Fruit fly (Drosophila melanogaster): ENCODE results near the gene Srp54.

The Srp54 gene

DNA sequence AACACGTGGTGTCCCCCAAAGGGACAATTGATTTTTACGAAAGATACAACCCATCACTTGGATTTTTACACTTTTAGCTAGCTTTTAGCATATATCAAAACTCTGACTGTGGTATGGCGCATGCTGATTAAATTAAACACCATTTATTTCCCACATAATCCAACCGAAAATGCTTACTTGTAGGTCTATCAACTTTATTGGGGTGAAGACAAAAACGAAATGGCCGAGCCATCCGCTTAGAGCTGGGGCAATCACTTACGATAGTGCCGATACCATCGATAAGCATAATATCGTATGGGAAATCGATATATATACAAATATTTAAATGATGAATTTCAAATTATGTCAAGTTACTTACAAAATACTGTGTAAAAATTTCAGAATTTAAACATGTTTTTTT lies 15.4 kb upstream of the Srp54 start, which contains the start of gene RpS2 (continued):
- TF ChIP-seq mam (GFP tag; optimal IDR thresholded peaks at IDR 0.05) (no peak), sna (GFP tag; IDR thresholded peaks at IDR 0.05; ENCODE audit: partially characterized antibody) (peak; percentile 98), gfzf (GFP tag; optimal IDR thresholded peaks at IDR 0.05) (peak; percentile 18), ato (GFP tag; IDR thresholded peaks at IDR 0.05; ENCODE audit: partially characterized antibody) (peak; percentile 98), ftz-f1 (GFP tag; optimal IDR thresholded peaks at IDR 0.05) (peak; percentile 12), CG17385 (GFP tag; optimal IDR thresholded peaks at IDR 0.05) (peak; percentile 59), CG13296 (GFP tag; optimal IDR thresholded peaks at IDR 0.05) (peak; percentile 44), lmd (GFP tag; IDR thresholded peaks at IDR 0.05) (no peak), ttk (GFP tag; IDR thresholded peaks at IDR 0.05) (no peak), ash1 (GFP tag; optimal IDR thresholded peaks at IDR 0.05) (no peak), HHEX (GFP tag; optimal IDR thresholded peaks at IDR 0.05) (peak; percentile 35), D19A (tag; optimal IDR thresholded peaks at IDR 0.05) (no peak), Dll (GFP tag; IDR thresholded peaks at IDR 0.05; ENCODE audit: partially characterized antibody) (peak; percentile 97), chif (GFP tag; optimal IDR thresholded peaks at IDR 0.05) (peak in 1 of 2 experiments; percentile 24), CG30403 (GFP tag; optimal IDR thresholded peaks at IDR 0.05) (peak; percentile 38), schlank (tag; optimal IDR thresholded peaks at IDR 0.05) (no peak), MTF-1 (GFP tag; optimal IDR thresholded peaks at IDR 0.05; ENCODE audit: borderline replicate concordance) (peak; percentile 2), Atf6 (GFP tag; IDR thresholded peaks at IDR 0.05) (peak; percentile 46; the same call in 1 of the 2 replicates), CG2678 (tag; optimal IDR thresholded peaks at IDR 0.05) (peak; percentile 42), Hr51 (GFP tag; optimal IDR thresholded peaks at IDR 0.05) (peak in 1 of 2 experiments; percentile 5), Sry-β (GFP tag; optimal IDR thresholded peaks at IDR 0.05) (peak; percentile 59), CG4707 (GFP tag; optimal IDR thresholded peaks at IDR 0.05) (peak; percentile 43), CG11696 (GFP tag; IDR thresholded peaks at IDR 0.05) (no peak), MBD-R2 (GFP tag; IDR thresholded peaks at IDR 0.05) (peak; percentile 59), CG10209 (GFP tag; optimal IDR thresholded peaks at IDR 0.05) (peak; percentile 8), CG1603 (tag; optimal IDR thresholded peaks at IDR 0.05) (peak; percentile 90), Mes4 (GFP tag; optimal IDR thresholded peaks at IDR 0.05) (peak; percentile 23), Jarid2 (GFP tag; optimal IDR thresholded peaks at IDR 0.05) (peak; percentile 13), Hr39 (optimal IDR thresholded peaks at IDR 0.05) (no peak), salm (tag; optimal IDR thresholded peaks at IDR 0.05) (peak; percentile 60), Adf1 (GFP tag; IDR thresholded peaks at IDR 0.05) (peak; percentile 40; the same call in 1 of the 2 replicates), HLH54F (GFP tag; optimal IDR thresholded peaks at IDR 0.05) (peak; percentile 13), Myb (GFP tag; optimal IDR thresholded peaks at IDR 0.05) (peak; percentile 27), CG17328 (GFP tag; IDR thresholded peaks at IDR 0.05) (peak; percentile 60), wdn (GFP tag; IDR thresholded peaks at IDR 0.05) (0 out of 2 replicates have a peak, but pooled peaks have one; percentile 33), CG6689 (GFP tag; IDR thresholded peaks at IDR 0.05) (0 out of 2 replicates have a peak, but pooled peaks have one; percentile 15), sisA (GFP tag; IDR thresholded peaks at IDR 0.05) (no peak), ara (GFP tag; IDR thresholded peaks at IDR 0.05) (no peak), Six4 (GFP tag; optimal IDR thresholded peaks at IDR 0.05) (no peak), H2.0 (GFP tag; IDR thresholded peaks at IDR 0.05) (peak; percentile 32; the same call in 1 of the 2 replicates), kah (GFP tag; optimal IDR thresholded peaks at IDR 0.05) (no peak), sr (GFP tag; IDR thresholded peaks at IDR 0.05) (peak; percentile 22; the same call in 1 of the 3 replicates), CG3281 (GFP tag; optimal IDR thresholded peaks at IDR 0.05) (peak; percentile 37), E2f2 (GFP tag; IDR thresholded peaks at IDR 0.05) (peak; percentile 84), CTCF (GFP tag; optimal IDR thresholded peaks at IDR 0.05) (peak; percentile 30), CG1233 (GFP tag; optimal IDR thresholded peaks at IDR 0.05) (no peak), CG8924 (tag; optimal IDR thresholded peaks at IDR 0.05) (peak; percentile 29), exex (tag; optimal IDR thresholded peaks at IDR 0.05) (peak; percentile 31), Gug (GFP tag; IDR thresholded peaks at IDR 0.05) (peak; percentile 8; the same call in 1 of the 4 replicates), Hr3 (GFP tag; optimal IDR thresholded peaks at IDR 0.05) (peak; percentile 32), CG3407 (GFP tag; optimal IDR thresholded peaks at IDR 0.05) (peak; percentile 24)

Data from whole organism, embryonic.